Worm (Caenorhabditis elegans): ENCODE measurements around the gene xpo-3.

Gene xpo-3

DNA sequence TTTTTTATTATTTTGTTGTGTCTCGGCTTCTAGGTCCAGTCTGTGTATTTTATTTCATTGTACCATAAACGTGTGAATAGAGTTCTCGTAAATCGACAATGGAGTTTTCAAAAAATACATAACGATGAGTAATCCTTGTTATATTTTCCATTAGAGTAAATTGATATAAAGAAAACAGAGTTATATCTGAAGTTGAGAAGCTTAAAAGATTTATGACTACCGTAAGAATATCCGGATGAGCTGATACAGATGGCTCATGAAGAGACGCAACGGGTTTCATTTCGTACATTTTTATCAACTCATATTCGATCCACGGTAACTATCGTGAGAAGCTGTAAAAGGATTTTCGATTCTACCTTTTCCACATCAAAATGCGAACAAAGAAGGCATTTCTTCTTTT is 4.0 kb upstream of the xpo-3 start, which contains the start of gene gcy-8:
Gene gcy-8, plus strand, starts transcription at position 301 of the 400 bp plus-strand sequence.
- no peak for TF ChIP-seq unc-62 (GFP tag; optimal IDR thresholded peaks at IDR 0.05)

DNA sequence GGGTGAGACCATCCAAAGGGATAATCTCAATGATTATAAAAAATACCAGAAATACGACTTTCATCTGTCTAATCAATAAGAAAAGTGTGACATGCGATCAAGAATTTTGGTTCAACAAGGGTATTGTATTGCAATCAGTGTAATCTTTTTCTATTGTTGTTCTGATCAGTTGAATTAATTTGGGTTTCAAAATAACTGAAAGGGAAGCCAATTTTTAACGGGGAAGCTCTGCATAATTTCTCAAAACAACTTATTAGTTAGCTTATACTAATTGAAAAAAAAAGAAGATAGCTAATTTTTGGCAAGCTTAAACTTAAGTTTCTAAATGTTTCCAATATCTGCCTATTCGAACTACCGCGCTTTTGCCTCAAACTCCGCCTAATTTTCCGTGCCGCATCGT is 3.4 kb upstream of the xpo-3 start, which contains the start of gene C49H3.12:
Gene C49H3.12, minus strand, starts transcription at position 101 of the 400 bp plus-strand sequence.
- TF ChIP-seq unc-62 (GFP tag; optimal IDR thresholded peaks at IDR 0.05) = no peak

DNA sequence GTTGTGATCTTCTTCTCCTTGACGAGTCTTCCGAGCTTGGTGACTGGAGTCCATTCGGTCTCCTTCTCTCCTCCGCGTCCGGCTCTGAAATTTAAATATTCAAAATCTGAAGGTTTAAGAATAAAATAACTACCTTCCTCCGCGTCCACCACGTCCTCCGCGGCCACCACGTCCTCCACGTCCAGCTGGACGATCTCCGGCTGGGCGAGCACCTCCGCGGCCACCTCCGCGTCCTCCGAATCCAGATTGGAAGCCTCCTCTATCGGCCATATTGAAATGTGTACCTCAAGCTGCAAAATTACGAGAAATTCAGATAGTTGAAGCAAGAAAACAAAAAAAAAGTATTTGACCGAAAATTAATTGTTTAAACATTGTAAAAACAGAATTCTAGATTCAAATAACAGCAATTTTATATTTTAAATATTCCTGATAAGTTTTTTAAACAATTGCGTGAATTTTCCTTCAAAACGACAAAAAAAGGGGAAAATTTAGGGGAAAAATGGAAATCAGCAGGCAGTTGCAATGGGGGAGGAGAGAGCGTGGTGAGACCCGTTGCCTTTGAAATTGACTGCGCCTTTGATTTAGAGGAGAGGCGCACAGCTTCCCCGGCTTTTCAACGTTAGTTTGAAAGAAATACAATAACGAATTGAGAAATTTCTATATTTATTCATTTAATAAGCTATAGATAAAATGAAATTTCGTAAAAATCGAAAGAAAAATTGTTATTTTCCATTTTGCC is 2.4 kb upstream of the xpo-3 start, which contains the start of gene rps-2:
Gene rps-2, minus strand, starts transcription at position 290 of the 739 bp plus-strand sequence.
- no peak for TF ChIP-seq unc-62 (GFP tag; optimal IDR thresholded peaks at IDR 0.05)

DNA sequence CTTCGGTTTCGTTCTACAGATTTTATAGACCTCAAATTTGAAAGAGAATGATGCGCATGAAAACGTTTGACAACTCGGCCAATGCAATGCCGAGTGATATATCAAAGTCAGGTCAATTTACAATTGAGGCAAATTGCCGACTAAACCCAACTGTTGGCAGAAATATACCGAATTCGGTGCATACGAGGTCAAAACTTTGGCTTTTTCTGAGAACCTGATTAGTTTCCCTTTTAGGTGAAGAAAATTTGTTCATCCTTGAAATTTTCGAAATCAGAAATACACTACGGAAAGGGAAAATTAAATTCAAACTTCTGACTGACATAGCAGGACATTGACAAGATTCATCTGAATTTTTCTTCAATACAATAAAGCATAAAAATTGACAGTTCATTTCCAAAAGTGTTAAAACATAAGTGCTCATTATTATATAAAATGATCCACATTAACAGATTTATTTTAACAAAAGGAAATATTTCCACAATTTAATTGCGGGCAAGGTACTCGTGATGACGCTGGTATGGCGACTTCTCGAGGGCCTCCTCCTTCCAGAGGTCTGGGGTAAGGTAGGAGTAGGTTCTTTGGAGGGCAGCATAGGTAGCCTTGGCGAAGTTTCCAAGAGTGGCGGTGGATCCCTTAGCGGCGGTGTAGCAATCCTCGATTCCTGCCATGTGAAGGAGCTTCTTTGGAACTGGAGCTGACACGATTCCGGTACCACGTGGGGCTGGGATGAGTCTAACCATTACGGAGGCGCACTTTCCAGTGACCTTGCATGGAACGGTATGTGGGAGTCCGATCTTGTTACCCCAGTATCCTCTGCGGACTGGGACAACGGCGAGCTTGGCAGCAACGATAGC is 1.4 kb upstream of the xpo-3 start:
- no peak for TF ChIP-seq unc-62 (GFP tag; optimal IDR thresholded peaks at IDR 0.05)

DNA sequence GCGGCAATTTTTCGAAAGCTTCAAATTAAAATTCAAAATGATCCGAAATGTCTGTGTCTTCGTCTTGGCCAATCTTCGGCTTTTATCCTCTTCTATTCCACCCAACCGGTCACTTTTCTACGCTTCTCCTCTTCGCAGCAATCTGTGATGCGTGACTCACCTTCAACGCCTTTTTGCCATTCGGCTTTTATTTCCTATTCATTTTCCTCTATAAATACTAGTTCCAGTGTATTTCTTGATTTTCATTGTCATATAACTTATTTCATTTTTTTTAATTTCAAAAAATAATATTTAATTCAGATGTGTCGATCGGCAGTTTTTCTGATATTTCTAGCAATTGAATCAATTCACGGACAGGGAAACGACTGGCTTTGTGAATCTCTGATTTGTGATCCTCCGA is 3.7 kb downstream of the xpo-3 start, which contains the start of gene C49H3.16:
Gene C49H3.16, plus strand, starts transcription at position 301 of the 400 bp plus-strand sequence.
- TF ChIP-seq unc-62 (GFP tag; optimal IDR thresholded peaks at IDR 0.05) = no peak

DNA sequence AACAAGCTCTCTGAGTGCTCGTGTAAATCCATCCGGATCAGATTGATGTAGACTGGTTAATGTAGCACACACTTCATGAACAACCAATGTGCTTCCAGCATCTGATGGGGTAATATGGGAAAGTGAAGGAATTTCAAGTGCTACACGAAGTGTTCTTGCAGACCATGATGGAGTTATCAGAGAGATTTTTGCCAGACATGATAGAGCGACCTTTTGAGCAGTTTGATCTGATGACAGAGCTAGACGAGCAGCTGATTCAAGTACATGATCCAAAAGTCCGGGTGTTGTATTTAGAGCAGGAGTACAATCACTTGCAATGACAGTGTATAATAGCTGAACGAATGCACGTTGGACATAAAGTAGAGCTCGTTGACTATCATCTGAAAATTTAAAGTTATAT is 6.0 kb downstream of the xpo-3 start:
- TF ChIP-seq unc-62 (GFP tag; optimal IDR thresholded peaks at IDR 0.05) = no peak

DNA sequence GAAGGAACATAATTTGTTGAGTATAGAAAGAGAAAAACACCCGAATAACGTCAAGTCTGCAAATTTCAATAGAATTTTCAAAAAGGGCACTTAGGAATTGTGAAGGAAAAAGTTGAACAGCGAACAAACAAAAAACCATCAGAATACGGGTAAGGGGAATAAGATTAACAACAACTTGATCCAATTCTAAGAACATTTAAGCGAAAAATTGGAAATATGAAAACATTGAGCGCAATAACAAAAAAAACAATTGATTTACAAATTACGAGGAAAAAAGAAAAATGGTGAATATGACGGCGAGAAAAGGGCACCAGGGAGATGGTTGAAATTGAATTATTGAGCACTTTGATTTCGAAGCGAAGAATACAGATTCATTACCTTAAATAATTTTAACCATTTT is 6.9 kb downstream of the xpo-3 start:
- TF ChIP-seq unc-62 (GFP tag; optimal IDR thresholded peaks at IDR 0.05) = no peak

DNA sequence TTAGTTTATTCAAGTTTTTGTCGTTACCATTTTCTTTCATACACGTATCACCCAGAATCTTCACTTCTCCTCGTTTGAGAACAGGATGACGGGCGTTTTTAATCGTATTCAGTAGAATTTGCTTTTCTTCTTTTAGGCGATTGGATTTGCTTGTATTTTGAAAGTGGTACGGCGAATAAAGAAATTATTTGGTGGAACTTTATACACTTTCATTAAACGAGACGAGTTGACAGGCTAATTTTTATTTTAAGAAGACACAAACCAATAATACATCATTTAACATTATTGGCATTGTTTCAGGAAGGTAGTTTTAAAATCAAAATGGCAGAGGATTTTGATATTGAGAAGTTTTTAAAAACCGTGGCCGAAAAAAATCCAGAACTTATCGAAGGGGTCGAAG is 8.8 kb downstream of the xpo-3 start, which contains the start of gene C49H3.4:
Gene C49H3.4, plus strand, starts transcription at position 301 of the 400 bp plus-strand sequence.
- no peak for TF ChIP-seq unc-62 (GFP tag; optimal IDR thresholded peaks at IDR 0.05)

DNA sequence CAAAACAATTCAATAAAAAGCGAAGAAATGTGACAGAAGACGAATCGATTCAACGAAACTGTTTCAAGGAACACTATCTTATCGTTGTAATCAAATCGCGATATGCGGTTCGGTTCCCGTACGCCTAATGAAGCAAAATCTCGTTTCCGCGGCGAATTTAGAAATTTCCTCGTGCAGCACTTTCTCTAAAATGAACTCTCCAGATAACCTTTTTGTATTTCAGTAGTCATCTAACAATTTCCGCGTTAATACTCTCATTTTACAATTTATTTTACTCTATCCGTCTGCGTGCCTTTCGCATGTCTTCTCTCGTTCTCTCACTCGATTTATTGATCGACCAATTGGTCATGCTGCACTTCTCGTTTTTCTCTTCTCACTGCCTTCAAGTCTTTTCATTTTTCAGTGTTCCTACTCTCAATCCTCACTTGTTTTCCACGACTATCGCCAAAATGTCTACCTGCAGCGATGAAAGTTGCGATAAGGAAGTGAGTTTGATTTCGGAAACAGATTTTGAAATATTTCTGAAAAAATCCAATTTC is 13.6 kb downstream of the xpo-3 start, which contains the start of the genes npp-27 and ntl-4:
Gene npp-27, minus strand, starts transcription at position 51 of the 539 bp plus-strand sequence.
Gene ntl-4, plus strand, starts transcription at position 379 of the 539 bp plus-strand sequence.
- TF ChIP-seq unc-62 (GFP tag; optimal IDR thresholded peaks at IDR 0.05) = no peak

DNA sequence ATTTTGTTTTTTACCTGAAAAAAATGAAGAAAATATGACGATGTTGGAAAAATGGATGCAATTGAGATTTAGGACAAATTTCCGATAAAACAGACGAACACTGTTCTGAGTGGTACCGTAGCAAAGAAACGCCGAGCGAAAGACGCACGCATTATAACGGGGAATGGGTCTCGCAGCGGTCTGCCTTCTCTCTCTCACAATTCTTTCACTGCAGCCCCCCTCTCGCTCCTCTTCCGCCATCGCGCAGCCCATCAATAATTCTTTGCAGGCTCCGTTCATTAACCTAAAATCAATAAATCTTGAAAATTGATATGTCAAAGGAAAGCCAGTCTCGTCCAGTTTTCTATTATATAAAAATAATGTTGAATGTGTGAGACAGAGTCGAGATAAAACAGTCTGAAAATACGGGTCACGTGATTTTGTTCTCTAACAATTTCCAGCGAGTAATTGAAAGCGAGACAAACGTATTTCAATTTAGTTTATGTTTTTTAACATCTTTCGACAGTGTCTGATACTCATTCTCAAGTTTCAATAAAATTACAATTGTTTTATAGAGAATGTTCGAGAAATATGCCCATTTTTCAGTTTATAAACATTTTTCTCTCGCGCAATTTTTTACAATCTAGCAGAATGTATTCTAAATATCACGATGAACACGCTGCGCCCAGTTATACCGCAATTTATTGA is 14.2 kb downstream of the xpo-3 start:
- TF ChIP-seq unc-62 (GFP tag; optimal IDR thresholded peaks at IDR 0.05) = no peak

DNA sequence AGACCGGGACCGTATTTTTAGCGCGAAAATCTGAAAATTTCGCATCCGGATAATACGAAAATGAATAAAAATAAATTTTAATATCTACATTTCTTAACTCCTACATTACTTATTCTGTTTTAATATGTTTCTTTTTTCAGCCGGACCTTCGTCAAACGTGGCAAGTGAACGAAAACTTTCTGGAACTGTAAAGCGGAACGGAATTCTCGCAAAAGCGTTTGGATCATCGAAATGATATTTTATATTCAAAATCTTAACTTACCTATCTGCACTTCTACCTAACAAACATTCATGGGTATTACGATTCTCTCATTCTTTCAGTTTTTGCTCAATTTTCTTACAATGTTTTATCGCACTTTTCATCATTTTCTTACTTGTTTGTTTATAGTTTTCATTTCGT is 17.2 kb downstream of the xpo-3 start:
- TF ChIP-seq unc-62 (GFP tag; optimal IDR thresholded peaks at IDR 0.05) = no peak

DNA sequence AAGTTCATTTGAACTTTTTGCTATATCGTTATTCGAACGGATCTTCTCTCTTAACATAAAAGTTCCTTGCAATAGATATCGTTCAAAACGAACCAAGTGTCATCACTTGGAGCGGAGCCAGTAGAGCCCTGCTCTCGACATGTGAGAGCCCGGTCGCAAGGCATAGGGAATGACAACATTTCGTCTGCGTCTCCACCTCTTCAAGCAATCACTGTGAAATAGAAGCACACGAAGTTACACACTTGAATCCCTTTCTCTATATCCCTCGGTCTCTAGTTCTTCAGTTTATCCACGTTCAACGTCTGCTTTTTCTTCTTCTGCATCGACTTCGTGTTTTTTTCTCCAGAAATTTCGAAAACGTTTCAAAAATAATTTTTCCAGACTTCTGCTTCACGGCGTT is 20.5 kb downstream of the xpo-3 start, which contains the start of gene C49H3.6:
Gene C49H3.6, plus strand, starts transcription at position 380 of the 400 bp plus-strand sequence.
- TF ChIP-seq unc-62 (GFP tag; optimal IDR thresholded peaks at IDR 0.05) = no peak

DNA sequence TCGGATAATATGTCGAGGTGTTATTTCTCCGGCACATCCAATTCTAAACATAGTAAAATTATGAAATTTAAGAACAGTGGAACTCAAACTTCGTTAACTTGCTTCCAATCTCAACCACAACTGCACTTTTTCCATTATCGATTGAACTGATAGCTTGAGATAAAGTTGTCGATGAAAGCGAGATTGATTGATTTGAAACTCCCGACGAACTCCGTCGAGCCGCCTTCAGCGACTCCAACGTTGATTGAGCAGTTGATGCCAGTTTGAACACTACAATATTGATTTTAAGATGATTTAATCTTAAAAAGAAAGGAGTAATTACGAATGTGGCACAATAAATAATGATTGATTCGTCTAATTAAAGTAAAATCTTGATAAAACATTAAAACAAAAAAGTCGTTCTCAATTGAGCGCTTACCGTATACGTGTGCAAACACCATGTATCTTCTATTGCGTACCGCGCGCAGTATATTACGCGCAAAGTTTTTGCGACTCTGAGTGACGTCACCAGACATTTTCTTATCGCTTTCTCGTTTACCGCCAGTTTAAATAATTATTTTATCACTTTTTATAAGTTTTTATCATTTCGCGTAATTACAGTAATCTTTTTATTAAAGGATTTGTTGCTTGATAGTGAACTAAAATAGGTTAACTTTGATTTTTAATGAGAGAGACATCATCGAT is 21.5 kb downstream of the xpo-3 start, which contains the start of gene arp-11:
Gene arp-11, minus strand, starts transcription at position 51 of the 684 bp plus-strand sequence.
- TF ChIP-seq unc-62 (GFP tag; optimal IDR thresholded peaks at IDR 0.05) = no peak

DNA sequence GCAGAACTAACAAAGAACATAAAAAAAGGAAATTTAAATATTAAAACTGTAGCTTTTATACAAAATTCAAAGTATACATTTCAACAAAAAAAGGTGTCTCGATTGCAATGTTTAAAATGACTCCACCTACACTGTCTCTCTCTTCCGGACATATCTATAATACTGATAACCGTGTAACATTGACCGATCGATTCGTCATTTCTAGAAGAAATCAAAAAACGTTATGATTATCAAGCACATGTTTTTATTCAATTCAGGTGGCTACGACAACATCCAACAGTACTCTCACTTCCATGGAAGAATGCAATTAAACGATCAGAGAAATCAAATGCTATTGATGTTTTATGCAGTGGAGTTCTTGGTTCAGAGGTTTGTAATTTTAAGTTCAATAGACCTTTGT is 25.3 kb downstream of the xpo-3 start:
- TF ChIP-seq unc-62 (GFP tag; optimal IDR thresholded peaks at IDR 0.05) = no peak

DNA sequence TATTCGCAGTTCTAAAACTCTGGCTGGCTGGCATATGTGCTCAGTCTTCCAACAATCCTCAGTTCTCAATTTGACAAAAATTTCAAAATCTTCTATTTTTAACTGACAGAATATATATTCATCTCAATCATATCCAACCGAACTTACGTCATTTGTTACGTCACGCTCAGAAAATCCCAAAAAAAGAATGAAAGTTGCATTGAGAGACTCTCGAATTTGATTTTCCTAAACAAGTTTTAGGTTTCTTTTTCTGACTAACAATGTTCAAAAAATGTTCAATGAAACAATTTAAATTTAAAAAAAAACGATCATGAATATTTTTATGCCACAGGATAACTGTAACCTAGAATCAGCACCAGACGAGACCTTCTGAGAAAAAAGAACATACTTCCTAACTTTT is 25.9 kb downstream of the xpo-3 start:
- TF ChIP-seq unc-62 (GFP tag; optimal IDR thresholded peaks at IDR 0.05) = no peak
